Worm (Caenorhabditis elegans) whole organism, L1 larva: ENCODE measurements around the gene top-2.

Experiments
- C16A3.4 ChIP-seq: fragments of 150-350 bp; optimal IDR thresholded peaks from 2 replicates; lab custom pipeline; 2014; ENCODE audit warnings: missing biosample characterization, missing genetic modification characterization
- C34B4.2 ChIP-seq: sonication (generic microtip); optimal IDR thresholded peaks from 2 replicates; lab custom pipeline; 2017; ENCODE audit warnings: mild to moderate bottlenecking, missing genetic modification characterization, missing compliant biosample characterization
- blmp-1 ChIP-seq: fragments of 150-350 bp; optimal IDR thresholded peaks from 2 replicates; lab custom pipeline; 2014; ENCODE audit warnings: missing biosample characterization, missing genetic modification characterization
- ceh-8 ChIP-seq: fragments of 200-800 bp; sonication (Bioruptor generic); optimal IDR thresholded peaks from 2 replicates; lab custom pipeline; 2018; ENCODE audit warnings: mild to moderate bottlenecking, missing genetic modification characterization, moderate library complexity, missing compliant biosample characterization
- ceh-82 ChIP-seq, 3 experiments: fragments of 150-350 bp in 1 of 3; sonication (generic microtip) in 2 of 3; optimal IDR thresholded peaks; 2 replicates each; lab custom pipeline; 2014 to 2017; ENCODE audit warnings: missing biosample characterization in 3 of 3, missing genetic modification characterization in 3 of 3
- ceh-88 ChIP-seq: fragments of 200-800 bp; sonication (Bioruptor generic); IDR thresholded peaks from 2 replicates; pipeline ENCODE4 v1.3.6; 2022; ENCODE audit warnings: missing genetic modification characterization, missing compliant biosample characterization
- ceh-90 ChIP-seq: sonication (generic microtip); optimal IDR thresholded peaks from 2 replicates; lab custom pipeline; 2016; ENCODE audit warnings: missing genetic modification characterization, missing compliant biosample characterization
- ces-1 ChIP-seq: fragments of 150-350 bp; optimal IDR thresholded peaks from 2 replicates; lab custom pipeline; 2014; ENCODE audit warnings: missing biosample characterization, missing genetic modification reagents, missing genetic modification characterization
- dpl-1 ChIP-seq, 3 experiments: fragments of 150-350 bp in 2 of 3; sonication (generic microtip) in 1 of 3; optimal IDR thresholded peaks; 2 replicates each; lab custom pipeline; 2014 to 2017; ENCODE audit warnings: missing biosample characterization in 3 of 3, missing genetic modification characterization in 3 of 3, missing genetic modification reagents in 3 of 3
- dsc-1 ChIP-seq: sonication (generic microtip); optimal IDR thresholded peaks from 2 replicates; lab custom pipeline; 2016; ENCODE audit warnings: mild to moderate bottlenecking, missing genetic modification characterization, missing compliant biosample characterization
- efl-1 ChIP-seq, 4 experiments: fragments of 150-350 bp; optimal IDR thresholded peaks in 3 of 4; peaks in 1 of 4; 1 replicate in 1 of 4; 2 replicates in 3 of 4; lab custom pipeline; 2014; ENCODE audit warnings: missing biosample characterization in 2 of 4, missing genetic modification characterization in 2 of 4, missing genetic modification reagents in 2 of 4
- elt-2 ChIP-seq: sonication (generic microtip); optimal IDR thresholded peaks from 2 replicates; lab custom pipeline; 2016; ENCODE audit warnings: missing genetic modification characterization, mild to moderate bottlenecking, inconsistent platforms, missing compliant biosample characterization, missing genetic modification reagents
- elt-3 ChIP-seq, 6 experiments: fragments of 150-350 bp in 1 of 6; sonication (generic microtip); optimal IDR thresholded peaks; 2 replicates each; lab custom pipeline; 2017 to 2018; ENCODE audit warnings: missing biosample characterization in 6 of 6, missing genetic modification characterization in 6 of 6, inconsistent platforms in 1 of 6
- fkh-10 ChIP-seq: sonication (generic microtip); optimal IDR thresholded peaks from 2 replicates; lab custom pipeline; 2017; ENCODE audit warnings: missing biosample characterization, missing genetic modification reagents, missing genetic modification characterization
- fkh-4 ChIP-seq: sonication (generic microtip); optimal IDR thresholded peaks from 2 replicates; lab custom pipeline; 2016; ENCODE audit warnings: missing compliant biosample characterization, missing genetic modification characterization, borderline replicate concordance
- fkh-8 ChIP-seq: sonication (generic microtip); optimal IDR thresholded peaks from 2 replicates; lab custom pipeline; 2016; ENCODE audit warnings: mild to moderate bottlenecking, missing genetic modification characterization, missing compliant biosample characterization
- grh-1 ChIP-seq: fragments of 200-800 bp; sonication (Bioruptor generic); IDR thresholded peaks from 2 replicates; pipeline ENCODE4 v1.3.6; 2022; ENCODE audit warnings: missing genetic modification reagents, missing genetic modification characterization, missing compliant biosample characterization
- hlh-17 ChIP-seq: fragments of 200-800 bp; sonication (Bioruptor generic); optimal IDR thresholded peaks from 2 replicates; lab custom pipeline; 2018; ENCODE audit warnings: missing genetic modification characterization, mild to moderate bottlenecking, missing compliant biosample characterization, moderate library complexity, borderline replicate concordance
- hlh-4 ChIP-seq: sonication (generic microtip); optimal IDR thresholded peaks from 2 replicates; lab custom pipeline; 2016; ENCODE audit warnings: mild to moderate bottlenecking, missing genetic modification characterization, missing compliant biosample characterization
- hpl-2 ChIP-seq: fragments of 150-350 bp; optimal IDR thresholded peaks from 2 replicates; lab custom pipeline; 2014; ENCODE audit warnings: missing biosample characterization, missing genetic modification reagents, missing genetic modification characterization
- irx-1 ChIP-seq: sonication (generic microtip); optimal IDR thresholded peaks from 2 replicates; lab custom pipeline; 2016; ENCODE audit warnings: missing genetic modification characterization, missing compliant biosample characterization
- isw-1 ChIP-seq: fragments of 200-800 bp; sonication (Bioruptor generic); IDR thresholded peaks from 2 replicates; pipeline ENCODE4 v1.3.6; 2022; ENCODE audit warnings: missing genetic modification characterization, missing compliant biosample characterization
- jun-1 ChIP-seq: fragments of 150-350 bp; optimal IDR thresholded peaks from 2 replicates; lab custom pipeline; 2014; ENCODE audit warnings: missing biosample characterization, missing genetic modification reagents, missing genetic modification characterization
- lin-14 ChIP-seq: fragments of 200-800 bp; sonication (Bioruptor generic); optimal IDR thresholded peaks from 2 replicates; lab custom pipeline; 2018; ENCODE audit warnings: mild to moderate bottlenecking, missing genetic modification characterization, moderate library complexity, missing compliant biosample characterization
- lin-15B ChIP-seq: fragments of 150-350 bp; sonication (generic microtip); optimal IDR thresholded peaks from 3 replicates; lab custom pipeline; 2014; ENCODE audit warnings: missing biosample characterization, missing genetic modification characterization
- lsy-2 ChIP-seq, 2 experiments: fragments of 150-350 bp; optimal IDR thresholded peaks; 2 replicates each; lab custom pipeline; 2014; ENCODE audit warnings: missing biosample characterization in 2 of 2, missing genetic modification characterization in 2 of 2
- nhr-11 ChIP-seq: fragments of 150-350 bp; optimal IDR thresholded peaks from 2 replicates; lab custom pipeline; 2014; ENCODE audit warnings: missing biosample characterization, missing genetic modification characterization
- nhr-20 ChIP-seq: sonication (generic microtip); optimal IDR thresholded peaks from 2 replicates; lab custom pipeline; 2016; ENCODE audit warnings: mild to moderate bottlenecking, missing genetic modification characterization, missing compliant biosample characterization
- nhr-28 ChIP-seq: fragments of 150-350 bp; optimal IDR thresholded peaks from 2 replicates; lab custom pipeline; 2014; ENCODE audit warnings: missing biosample characterization, missing genetic modification characterization
- nhr-47 ChIP-seq: sonication (generic microtip); optimal IDR thresholded peaks from 2 replicates; lab custom pipeline; 2016; ENCODE audit warnings: mild to moderate bottlenecking, missing genetic modification characterization, moderate library complexity, missing compliant biosample characterization
- nhr-71 ChIP-seq: sonication (generic microtip); optimal IDR thresholded peaks from 2 replicates; lab custom pipeline; 2016; ENCODE audit warnings: mild to moderate bottlenecking, missing genetic modification characterization, moderate library complexity, missing compliant biosample characterization
- nhr-76 ChIP-seq: sonication (generic microtip); optimal IDR thresholded peaks from 2 replicates; lab custom pipeline; 2017; ENCODE audit warnings: missing biosample characterization, missing genetic modification characterization
- nhr-84 ChIP-seq: sonication (generic microtip); optimal IDR thresholded peaks from 2 replicates; lab custom pipeline; 2017; ENCODE audit warnings: missing biosample characterization, missing genetic modification characterization
- nhr-85 ChIP-seq: sonication (generic microtip); peaks from one replicate; lab custom pipeline; 2016; ENCODE audit warnings: missing genetic modification characterization, inconsistent platforms, missing compliant biosample characterization
- nhr-90 ChIP-seq: sonication (generic microtip); optimal IDR thresholded peaks from 2 replicates; lab custom pipeline; 2016; ENCODE audit warnings: mild to moderate bottlenecking, missing genetic modification characterization, missing compliant biosample characterization; ENCODE audit not compliant: poor library complexity
- pag-3 ChIP-seq: sonication (generic microtip); optimal IDR thresholded peaks from 2 replicates; lab custom pipeline; 2017; ENCODE audit warnings: missing genetic modification characterization, mild to moderate bottlenecking, missing compliant biosample characterization, antibody characterized with exemption, borderline replicate concordance; ENCODE audit not compliant: insufficient read depth
- pqm-1 ChIP-seq: sonication (generic microtip); optimal IDR thresholded peaks from 3 replicates; lab custom pipeline; 2017; ENCODE audit warnings: missing biosample characterization, missing genetic modification characterization
- skn-1 ChIP-seq: fragments of 150-350 bp; optimal IDR thresholded peaks from 2 replicates; lab custom pipeline; 2014; ENCODE audit warnings: missing biosample characterization, missing genetic modification characterization
- snpc-4 ChIP-seq: fragments of 150-350 bp; optimal IDR thresholded peaks from 2 replicates; lab custom pipeline; 2014; ENCODE audit warnings: missing biosample characterization, missing genetic modification characterization
- snu-23 ChIP-seq: sonication (generic microtip); optimal IDR thresholded peaks from 2 replicates; lab custom pipeline; 2016; ENCODE audit warnings: missing genetic modification characterization, missing compliant biosample characterization
- sox-4 ChIP-seq: sonication (generic microtip); optimal IDR thresholded peaks from 2 replicates; lab custom pipeline; 2016; ENCODE audit warnings: missing genetic modification characterization, missing compliant biosample characterization
- sptf-1 ChIP-seq: fragments of 150-350 bp; optimal IDR thresholded peaks from 2 replicates; lab custom pipeline; 2014; ENCODE audit warnings: missing biosample characterization, missing genetic modification characterization
- tbx-2 ChIP-seq: sonication (generic microtip); optimal IDR thresholded peaks from 2 replicates; lab custom pipeline; 2016; ENCODE audit warnings: missing genetic modification characterization, missing compliant biosample characterization
- tlp-1 ChIP-seq: fragments of 150-350 bp; optimal IDR thresholded peaks from 2 replicates; lab custom pipeline; 2014; ENCODE audit warnings: missing biosample characterization, missing genetic modification characterization
- unc-130 ChIP-seq: fragments of 150-350 bp; optimal IDR thresholded peaks from 2 replicates; lab custom pipeline; 2017; ENCODE audit warnings: missing biosample characterization, missing genetic modification characterization, inconsistent platforms
- unc-62 ChIP-seq: fragments of 150-350 bp; optimal IDR thresholded peaks from 2 replicates; lab custom pipeline; 2014; ENCODE audit warnings: missing biosample characterization, missing genetic modification reagents, missing genetic modification characterization
- zag-1 ChIP-seq: fragments of 150-350 bp; optimal IDR thresholded peaks from 2 replicates; lab custom pipeline; 2014; ENCODE audit warnings: missing biosample characterization, missing genetic modification characterization
- zip-4 ChIP-seq: fragments of 200-800 bp; sonication (Bioruptor generic); optimal IDR thresholded peaks from 2 replicates; lab custom pipeline; 2018; ENCODE audit warnings: mild to moderate bottlenecking, missing genetic modification characterization, moderate library complexity, missing compliant biosample characterization

The top-2 gene

ce11 chrII:11849572-11849971 is 25.4 kb upstream of the top-2 start:
- TF ChIP-seq lin-14 (GFP tag; lab: Kevin White, UChicago) (peak; percentile 25), blmp-1 (tag; lab: Kevin White, UChicago) (peak; percentile 16), elt-3 (tag; optimal IDR thresholded peaks at IDR 0.05; lab: Kevin White, UChicago) (peak in 3 of 6 experiments; percentile 26 to 52 (median 26)), nhr-71 (tag; lab: Kevin White, UChicago) (peak; percentile 10), nhr-85 (tag; lab: Kevin White, UChicago) (peak; percentile 70), C34B4.2 (no peak), hlh-4 (tag; lab: Kevin White, UChicago) (no peak), efl-1 (optimal IDR thresholded peaks at IDR 0.05; lab: Kevin White, UChicago) (no peak), efl-1 (GFP tag; optimal IDR thresholded peaks at IDR 0.05 in 1 of 2; lab: Kevin White, UChicago) (peak in 1 of 2 experiments; percentile 60), isw-1 (GFP tag; lab: Robert Waterston, UW) (no peak)
- TF ChIP-seq, all 84 proteins: peak for 6

- no peak for TF ChIP-seq irx-1 (tag; lab: Kevin White, UChicago)
- no peak for TF ChIP-seq hpl-2 (GFP tag; lab: Kevin White, UChicago)
- peak; percentile 8 for TF ChIP-seq tbx-2 (tag; lab: Kevin White, UChicago)
- peak; percentile 20 for TF ChIP-seq nhr-20 (tag; lab: Kevin White, UChicago)
- no peak for TF ChIP-seq dsc-1 (tag; lab: Kevin White, UChicago)
- TF ChIP-seq lin-15B (tag; lab: Kevin White, UChicago) = no peak
- TF ChIP-seq dpl-1 (GFP tag; optimal IDR thresholded peaks at IDR 0.05; lab: Kevin White, UChicago) = no peak
- TF ChIP-seq pqm-1 (tag; lab: Kevin White, UChicago) = no peak
- no peak for TF ChIP-seq grh-1
- no peak for TF ChIP-seq ceh-90 (tag; lab: Kevin White, UChicago)
- TF ChIP-seq snu-23 (GFP tag; lab: Kevin White, UChicago) = peak; percentile 17
- TF ChIP-seq C34B4.2 = no peak
- peak; percentile 94 for TF ChIP-seq nhr-85 (tag; lab: Kevin White, UChicago)
- TF ChIP-seq jun-1 = no peak
- no peak for TF ChIP-seq snpc-4 (tag; lab: Kevin White, UChicago)
- TF ChIP-seq zag-1 (tag; lab: Kevin White, UChicago) = no peak
- no peak for TF ChIP-seq C16A3.4 (tag; lab: Kevin White, UChicago)
- no peak for TF ChIP-seq sox-4 (tag; lab: Kevin White, UChicago)
- peak; percentile 59 for TF ChIP-seq lin-14 (GFP tag; lab: Kevin White, UChicago)
- no peak for TF ChIP-seq ceh-88 (GFP tag; lab: Robert Waterston, UW)
- no peak for TF ChIP-seq ces-1 (GFP tag; lab: Kevin White, UChicago)
- no peak for TF ChIP-seq fkh-10 (GFP tag; lab: Kevin White, UChicago)
- TF ChIP-seq ceh-8 (GFP tag; lab: Kevin White, UChicago) = no peak
- TF ChIP-seq elt-3 (tag; optimal IDR thresholded peaks at IDR 0.05; lab: Kevin White, UChicago) = peak in 4 of 6 experiments; percentile 9 to 76 (median 68)
- no peak for TF ChIP-seq nhr-90 (tag; lab: Kevin White, UChicago)
- no peak for TF ChIP-seq isw-1 (GFP tag; lab: Robert Waterston, UW)
- no peak for TF ChIP-seq skn-1 (tag; lab: Kevin White, UChicago)
- no peak for TF ChIP-seq hlh-17 (GFP tag; lab: Kevin White, UChicago)
- no peak for TF ChIP-seq ceh-82 (tag; optimal IDR thresholded peaks at IDR 0.05; lab: Kevin White, UChicago)
- no peak for TF ChIP-seq pag-3 (tag; lab: Kevin White, UChicago)
- TF ChIP-seq nhr-47 (tag; lab: Kevin White, UChicago) = no peak
- no peak for TF ChIP-seq tlp-1 (tag; lab: Kevin White, UChicago)
- no peak for TF ChIP-seq nhr-84 (tag; lab: Kevin White, UChicago)
- no peak for TF ChIP-seq elt-2
- TF ChIP-seq unc-62 (GFP tag; lab: Kevin White, UChicago) = no peak
- TF ChIP-seq nhr-76 (tag; lab: Kevin White, UChicago) = no peak
- no peak for TF ChIP-seq sptf-1 (tag; lab: Kevin White, UChicago)
- no peak for TF ChIP-seq nhr-28 (tag; lab: Kevin White, UChicago)
- peak in 1 of 2 experiments; percentile 7 for TF ChIP-seq lsy-2 (tag; optimal IDR thresholded peaks at IDR 0.05; lab: Kevin White, UChicago)
- no peak for TF ChIP-seq zip-4 (GFP tag; lab: Kevin White, UChicago)
- no peak for TF ChIP-seq hlh-4 (tag; lab: Kevin White, UChicago)
- TF ChIP-seq fkh-4 = no peak
- no peak for TF ChIP-seq unc-130
- no peak for TF ChIP-seq fkh-8 (tag; lab: Kevin White, UChicago)
- peak; percentile 27 for TF ChIP-seq nhr-71 (tag; lab: Kevin White, UChicago)
- no peak for TF ChIP-seq nhr-11
These were observed 22.6 kb upstream of the top-2 start for ce11 chrII:11852191-11852901.
